Worm (Caenorhabditis elegans): Measurements from ENCODE around the gene C16A11.10.

DNA sequence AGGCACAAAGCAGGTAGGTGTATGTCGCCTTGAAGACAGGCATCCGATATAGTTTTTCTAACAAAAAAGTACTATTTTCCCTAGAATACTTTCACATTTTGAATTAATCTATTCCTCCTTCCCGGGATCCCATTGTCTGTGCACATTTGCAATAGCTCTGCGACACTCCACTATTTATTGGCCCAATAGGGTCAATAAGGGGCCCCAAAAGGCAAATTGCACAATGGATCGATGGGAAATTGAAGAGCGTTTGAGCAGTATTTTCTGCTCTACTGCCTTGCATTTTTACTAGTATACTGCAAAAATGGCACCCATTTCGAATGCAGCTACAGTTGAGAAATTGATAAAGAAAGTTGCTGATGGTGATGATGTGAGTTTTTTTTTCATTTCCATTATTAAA lies 48.8 kb upstream of the C16A11.10 start, which contains the start of gene R03H10.11:
- TF ChIP-seq F13C5.2 (tag; optimal IDR thresholded peaks at IDR 0.05) = no peak
- TF ChIP-seq ama-1 (optimal IDR thresholded peaks at IDR 0.05) = no peak
- no peak for TF ChIP-seq B0310.2 (tag; optimal IDR thresholded peaks at IDR 0.05)
- no peak for TF ChIP-seq ets-7 (tag; optimal IDR thresholded peaks at IDR 0.05)

Data from whole organism, early embryonic.